Worm (Caenorhabditis elegans) whole organism, late embryonic: ENCODE results near the gene dnj-8.

Experiments used
- che-1 ChIP-seq: sonication (generic microtip); optimal IDR thresholded peaks from 2 replicates; lab custom pipeline; 2016; ENCODE audit warnings: mild to moderate bottlenecking, missing genetic modification characterization, missing compliant biosample characterization
- dve-1 ChIP-seq: sonication (generic microtip); optimal IDR thresholded peaks from 2 replicates; lab custom pipeline; 2017; ENCODE audit warnings: antibody characterized with exemption, mild to moderate bottlenecking, missing genetic modification characterization, missing compliant biosample characterization
- ets-4 ChIP-seq: sonication (generic microtip); optimal IDR thresholded peaks from 2 replicates; lab custom pipeline; 2016; ENCODE audit warnings: missing genetic modification characterization, missing compliant biosample characterization
- hlh-8 ChIP-seq: sonication (generic microtip); optimal IDR thresholded peaks from 2 replicates; lab custom pipeline; 2016; ENCODE audit warnings: missing genotype, missing genetic modification characterization, missing compliant biosample characterization
- mec-3 ChIP-seq: sonication (generic microtip); optimal IDR thresholded peaks from 2 replicates; lab custom pipeline; 2016; ENCODE audit warnings: borderline replicate concordance, missing genetic modification characterization, missing compliant biosample characterization
- nhr-11 ChIP-seq: fragments of 150-350 bp; optimal IDR thresholded peaks from 2 replicates; lab custom pipeline; 2014; ENCODE audit warnings: missing biosample characterization, missing genetic modification characterization
- pha-2 ChIP-seq: sonication (generic microtip); optimal IDR thresholded peaks from 2 replicates; lab custom pipeline; 2017; ENCODE audit warnings: mild to moderate bottlenecking, missing genetic modification characterization, missing compliant biosample characterization
- ref-2 ChIP-seq: sonication (generic microtip); optimal IDR thresholded peaks from 2 replicates; lab custom pipeline; 2016; ENCODE audit warnings: missing genetic modification characterization, missing compliant biosample characterization
- unc-3 ChIP-seq, 2 experiments: fragments of 200-800 bp in 1 of 2; sonication (Bioruptor generic) in 1 of 2; sonication (generic microtip) in 1 of 2; conservative IDR thresholded peaks in 1 of 2; optimal IDR thresholded peaks in 1 of 2; 2 replicates each; pipeline versions ENCODE4 v1.3.6 to Lab custom; 2016 to 2022; ENCODE audit warnings: missing compliant biosample characterization in 2 of 2, missing genetic modification characterization in 2 of 2, missing genetic modification reagents in 1 of 2
- unc-55 ChIP-seq: sonication (generic microtip); optimal IDR thresholded peaks from 2 replicates; lab custom pipeline; 2017; ENCODE audit warnings: missing biosample characterization, missing genetic modification reagents, missing genetic modification characterization

DNA sequence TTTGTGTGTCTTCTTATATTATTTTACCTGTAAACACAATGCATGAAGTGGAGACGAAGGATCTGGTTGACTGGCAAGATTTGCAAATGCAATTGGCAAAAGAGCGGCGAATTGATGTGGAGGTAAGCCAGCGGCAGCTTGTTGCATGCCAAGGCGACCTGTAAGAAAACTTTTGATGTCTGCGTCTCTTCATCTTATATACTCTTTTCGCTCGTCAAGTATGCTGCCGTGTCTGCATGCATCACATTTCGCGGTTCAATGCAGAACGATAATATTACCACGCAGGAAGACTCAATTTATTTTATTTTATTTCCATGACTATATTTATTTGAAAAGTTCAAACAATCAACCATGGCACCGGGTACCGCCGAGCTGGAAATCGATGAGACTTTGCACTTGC lies 3.1 kb upstream of the dnj-8 start, which contains the start of gene vps-33.2:
- no peak for TF ChIP-seq ref-2 (tag; lab: Kevin White, UChicago)
- TF ChIP-seq unc-55 (GFP tag; lab: Kevin White, UChicago): no peak
- no peak for TF ChIP-seq che-1 (tag; lab: Kevin White, UChicago)
- TF ChIP-seq dve-1: no peak
- no peak for TF ChIP-seq ets-4 (tag; lab: Kevin White, UChicago)
- no peak for TF ChIP-seq mec-3 (tag; lab: Kevin White, UChicago)
- TF ChIP-seq hlh-8 (tag; lab: Kevin White, UChicago): no peak
- no peak for TF ChIP-seq nhr-11 (tag; lab: Kevin White, UChicago)
- TF ChIP-seq unc-3 (GFP tag; conservative IDR thresholded peaks at IDR 0.05; lab: Robert Waterston, UW): no peak
- TF ChIP-seq unc-3 (tag; optimal IDR thresholded peaks at IDR 0.05; lab: Kevin White, UChicago): no peak
- TF ChIP-seq pha-2 (tag; lab: Kevin White, UChicago): no peak
